Fruit fly (Drosophila melanogaster) whole organism, wandering third instar larva: Measurements from ENCODE around the gene CG6753.

ENCODE experiments used
- Abd-B ChIP-seq: fragments of >200 bp; optimal IDR thresholded peaks from 2 replicates; lab custom pipeline; 2017; ENCODE audit warnings: missing biosample characterization, missing genetic modification characterization
- CG9705 ChIP-seq: fragments of 200-800 bp; sonication (Bioruptor generic); optimal IDR thresholded peaks from 2 replicates; lab custom pipeline; 2018; ENCODE audit warnings: missing biosample characterization, mild to moderate bottlenecking, missing genetic modification characterization
- Dfd ChIP-seq: fragments of >200 bp; optimal IDR thresholded peaks from 2 replicates; lab custom pipeline; 2017; ENCODE audit warnings: missing biosample characterization, missing genetic modification characterization
- Dif ChIP-seq: fragments of 200-275, 200-300 bp; sonication (Bioruptor generic); optimal IDR thresholded peaks from 2 replicates; lab custom pipeline; 2018; ENCODE audit warnings: missing biosample characterization, missing genetic modification characterization; ENCODE audit not compliant: partially characterized antibody
- GATAd ChIP-seq: sonication (Bioruptor generic); optimal IDR thresholded peaks from 2 replicates; lab custom pipeline; 2016; ENCODE audit warnings: missing biosample characterization, missing genetic modification characterization
- HLH106 ChIP-seq: fragments of 200-800 bp; optimal IDR thresholded peaks from 3 replicates; lab custom pipeline; 2019; ENCODE audit warnings: missing biosample characterization, mild to moderate bottlenecking, missing genetic modification characterization, moderate library complexity
- Hnf4 ChIP-seq: fragments of 200-800 bp; sonication (Bioruptor generic); optimal IDR thresholded peaks from 2 replicates; lab custom pipeline; 2016; ENCODE audit warnings: missing biosample characterization, mild to moderate bottlenecking, missing genetic modification characterization
- Hr78 ChIP-seq: fragments of >200 bp; optimal IDR thresholded peaks from 2 replicates; lab custom pipeline; 2017; ENCODE audit warnings: missing biosample characterization, missing genetic modification characterization
- N ChIP-seq: fragments of >200 bp; optimal IDR thresholded peaks from 2 replicates; lab custom pipeline; 2018; ENCODE audit warnings: missing biosample characterization, missing external identifiers, missing genetic modification characterization
- Sp1 ChIP-seq: fragments of 200-800 bp; sonication (Bioruptor generic); optimal IDR thresholded peaks from 3 replicates; lab custom pipeline; 2019; ENCODE audit warnings: missing biosample characterization, mild to moderate bottlenecking, missing genetic modification characterization, moderate library complexity
- Vsx2 ChIP-seq: fragments of 200-300, 225-300 bp; sonication (Bioruptor generic); optimal IDR thresholded peaks from 2 replicates; lab custom pipeline; 2018; ENCODE audit warnings: missing biosample characterization, missing genetic modification characterization; ENCODE audit not compliant: partially characterized antibody
- br ChIP-seq: fragments of 200-800 bp; sonication (Bioruptor generic); optimal IDR thresholded peaks from 2 replicates; lab custom pipeline; 2016; ENCODE audit warnings: missing biosample characterization, missing genetic modification characterization
- dmrt93B ChIP-seq: fragments of 200-800 bp; sonication (Bioruptor generic); optimal IDR thresholded peaks from 2 replicates; lab custom pipeline; 2018; ENCODE audit warnings: missing biosample characterization, mild to moderate bottlenecking, missing genetic modification characterization
- dsf ChIP-seq: sonication (Bioruptor generic); optimal IDR thresholded peaks from 2 replicates; lab custom pipeline; 2016; ENCODE audit warnings: missing biosample characterization, missing genetic modification characterization, borderline replicate concordance
- ey ChIP-seq: fragments of 200-800 bp; sonication (Bioruptor generic); optimal IDR thresholded peaks from 2 replicates; lab custom pipeline; 2016; ENCODE audit warnings: missing biosample characterization, missing genetic modification characterization
- foxo ChIP-seq, 2 experiments: fragments of 200-800 bp; sonication (Bioruptor generic); optimal IDR thresholded peaks; 2 replicates in 1 of 2; 3 replicates in 1 of 2; lab custom pipeline; 2016 to 2017; ENCODE audit warnings: missing biosample characterization in 2 of 2, missing genetic modification characterization in 2 of 2
- h ChIP-seq: fragments of 200-800 bp; sonication (Bioruptor generic); optimal IDR thresholded peaks from 3 replicates; lab custom pipeline; 2016; ENCODE audit warnings: missing biosample characterization, mild to moderate bottlenecking, missing genetic modification characterization
- lola ChIP-seq: fragments of >200 bp; optimal IDR thresholded peaks from 2 replicates; lab custom pipeline; 2017; ENCODE audit warnings: missing biosample characterization, missing genetic modification characterization
- pan ChIP-seq: fragments of >200 bp; optimal IDR thresholded peaks from 2 replicates; lab custom pipeline; 2017
- psq ChIP-seq: fragments of 200-800 bp; sonication (Bioruptor generic); optimal IDR thresholded peaks from 3 replicates; lab custom pipeline; 2017; ENCODE audit warnings: missing biosample characterization, mild to moderate bottlenecking, missing genetic modification characterization, moderate library complexity
- rgr ChIP-seq: fragments of 200-800 bp; sonication (Bioruptor generic); optimal IDR thresholded peaks from 3 replicates; lab custom pipeline; 2016; ENCODE audit warnings: missing biosample characterization, mild to moderate bottlenecking, missing genetic modification characterization
- sage ChIP-seq: fragments of 200-800 bp; sonication (Bioruptor generic); optimal IDR thresholded peaks from 2 replicates; lab custom pipeline; 2016; ENCODE audit warnings: missing biosample characterization, mild to moderate bottlenecking, missing genetic modification characterization
- tai ChIP-seq: sonication (Bioruptor generic); optimal IDR thresholded peaks from 2 replicates; lab custom pipeline; 2016; ENCODE audit warnings: missing biosample characterization, missing genetic modification characterization
- usp ChIP-seq: fragments of >200 bp; optimal IDR thresholded peaks from 2 replicates; lab custom pipeline; 2017; ENCODE audit warnings: missing biosample characterization, missing genetic modification characterization
- woc ChIP-seq: sonication (Bioruptor generic); optimal IDR thresholded peaks from 2 replicates; lab custom pipeline; 2016; ENCODE audit warnings: missing biosample characterization, mild to moderate bottlenecking, missing genetic modification characterization

CG6753 gene

dm6 chr3R:12627691-12628148 lies 14.6 kb downstream of the CG6753 start, which contains the start of the genes Vha55 and Snx3 (continued):
- TF ChIP-seq CG9705 (GFP tag; lab: Kevin White, UChicago) (peak; percentile 33), foxo (GFP tag; optimal IDR thresholded peaks at IDR 0.05; lab: Kevin White, UChicago) (peak in 1 of 2 experiments; percentile 84), h (peak; percentile 78)

DNA sequence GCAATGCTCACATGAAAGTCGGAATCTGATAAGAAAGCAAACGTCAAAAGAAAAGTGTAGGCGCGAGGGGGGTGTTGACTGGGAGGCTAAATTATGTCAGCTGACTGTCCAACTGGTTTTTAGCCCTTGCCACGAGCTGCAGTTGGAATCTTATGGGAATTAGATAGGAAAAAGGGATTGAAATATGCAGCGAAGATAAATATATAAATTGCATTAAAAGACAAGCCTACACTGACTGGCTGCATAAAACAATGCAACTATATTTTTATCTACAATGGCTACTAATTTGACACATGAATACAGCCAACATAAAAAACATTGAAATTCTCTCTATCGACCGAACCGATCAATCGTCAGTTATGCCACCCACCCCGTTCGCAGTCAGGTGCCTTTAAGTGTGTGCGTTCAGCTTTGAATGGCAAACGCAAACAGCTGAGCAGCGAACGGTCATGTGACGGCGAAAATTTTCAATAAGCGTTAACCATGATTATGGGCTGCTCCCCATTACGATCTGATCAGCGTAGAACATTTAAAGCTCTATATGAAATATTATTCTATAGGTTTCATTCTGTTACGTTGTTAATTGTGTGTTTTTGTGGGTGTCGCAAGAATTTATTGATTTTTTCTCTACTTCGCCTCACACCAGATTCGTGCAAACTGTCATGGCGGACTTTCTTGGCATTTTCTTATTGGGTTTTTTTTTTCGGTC lies 15.5 kb downstream of the CG6753 start:
- peak; percentile 94 for TF ChIP-seq psq
- no peak for TF ChIP-seq Dif (GFP tag; lab: Kevin White, UChicago)

dm6 chr3R:12624913-12625312 lies 17.4 kb downstream of the CG6753 start:
- TF ChIP-seq HLH106 (no peak), tai (GFP tag; lab: Kevin White, UChicago) (no peak), sage (GFP tag; lab: Kevin White, UChicago) (no peak), Dfd (GFP tag; lab: Kevin White, UChicago) (no peak), GATAd (GFP tag; lab: Kevin White, UChicago) (no peak), woc (GFP tag; lab: Kevin White, UChicago) (no peak)

dm6 chr3R:12622778-12623177 lies 19.5 kb downstream of the CG6753 start:
- TF ChIP-seq woc (GFP tag; lab: Kevin White, UChicago) (no peak), tai (GFP tag; lab: Kevin White, UChicago) (no peak), Dfd (GFP tag; lab: Kevin White, UChicago) (peak; percentile 94)

- TF ChIP-seq Hnf4 (GFP tag; lab: Kevin White, UChicago): no peak
- TF ChIP-seq woc (GFP tag; lab: Kevin White, UChicago): no peak
- no peak for TF ChIP-seq lola (GFP tag; lab: Kevin White, UChicago)
- TF ChIP-seq foxo (GFP tag; optimal IDR thresholded peaks at IDR 0.05; lab: Kevin White, UChicago): no peak
- no peak for TF ChIP-seq HLH106
- no peak for TF ChIP-seq tai (GFP tag; lab: Kevin White, UChicago)
- no peak for TF ChIP-seq Vsx2
- TF ChIP-seq pan (lab: Kevin White, UChicago): no peak
Observed at dm6 chr3R:12615553-12615952, 26.7 kb downstream of the CG6753 start.

- TF ChIP-seq Dif (GFP tag; lab: Kevin White, UChicago) (no peak), Hr78 (GFP tag; lab: Kevin White, UChicago) (no peak), HLH106 (no peak), ey (GFP tag; lab: Kevin White, UChicago) (no peak), lola (GFP tag; lab: Kevin White, UChicago) (no peak), dsf (GFP tag; lab: Kevin White, UChicago) (no peak), Abd-B (no peak), pan (lab: Kevin White, UChicago) (no peak), dmrt93B (GFP tag; lab: Kevin White, UChicago) (no peak), Hnf4 (GFP tag; lab: Kevin White, UChicago) (no peak), N (GFP tag; lab: Kevin White, UChicago) (no peak), Sp1 (no peak)
Observed at dm6 chr3R:12611973-12612372, 30.3 kb downstream of the CG6753 start.

DNA sequence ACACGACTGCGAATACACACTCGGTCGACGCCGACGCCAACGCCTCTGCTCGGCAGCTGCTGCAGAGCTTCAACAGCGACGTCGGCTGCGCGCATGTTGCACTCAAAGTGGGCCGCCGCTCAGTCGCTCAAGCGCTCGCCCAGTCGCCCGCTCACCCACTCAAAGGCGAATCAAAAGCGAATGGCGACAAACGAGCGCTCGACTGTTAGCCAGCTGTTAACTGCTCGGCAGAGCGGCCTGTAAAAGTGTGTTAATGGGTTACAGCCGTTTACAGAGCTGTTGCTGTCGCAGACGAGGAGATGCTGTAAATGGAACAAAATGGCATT lies 46.4 kb downstream of the CG6753 start:
- no peak for TF ChIP-seq pan (lab: Kevin White, UChicago)
- no peak for TF ChIP-seq Vsx2
- no peak for TF ChIP-seq CG9705 (GFP tag; lab: Kevin White, UChicago)
- no peak for TF ChIP-seq sage (GFP tag; lab: Kevin White, UChicago)
- no peak for TF ChIP-seq dsf (GFP tag; lab: Kevin White, UChicago)
- no peak for TF ChIP-seq rgr (GFP tag; lab: Kevin White, UChicago)
- no peak for TF ChIP-seq br
- no peak for TF ChIP-seq Dif (GFP tag; lab: Kevin White, UChicago)
- TF ChIP-seq Dfd (GFP tag; lab: Kevin White, UChicago): no peak
- no peak for TF ChIP-seq ey (GFP tag; lab: Kevin White, UChicago)
- no peak for TF ChIP-seq usp (GFP tag; lab: Kevin White, UChicago)
- TF ChIP-seq, all 38 proteins: peak for 0
